Worm (Caenorhabditis elegans) whole organism, young adult: ENCODE data around the gene C15H11.11.

ENCODE experiments used
- F22D6.2 ChIP-seq: sonication (generic microtip); optimal IDR thresholded peaks from 2 replicates; lab custom pipeline; 2016; ENCODE audit warnings: mild to moderate bottlenecking, missing genetic modification characterization, missing compliant biosample characterization
- F52B5.7 ChIP-seq: sonication (generic microtip); optimal IDR thresholded peaks from 2 replicates; lab custom pipeline; 2016; ENCODE audit warnings: mild to moderate bottlenecking, missing genetic modification characterization, missing compliant biosample characterization
- F55B11.4 ChIP-seq: sonication (generic microtip); optimal IDR thresholded peaks from 2 replicates; lab custom pipeline; 2016; ENCODE audit warnings: missing compliant biosample characterization, missing genetic modification characterization, borderline replicate concordance; ENCODE audit not compliant: insufficient read depth
- F57A8.1 ChIP-seq: fragments of 200-800 bp; sonication (Bioruptor generic); optimal IDR thresholded peaks from 2 replicates; lab custom pipeline; 2018; ENCODE audit warnings: mild to moderate bottlenecking, missing genetic modification characterization, moderate library complexity, missing compliant biosample characterization
- F57C9.4 ChIP-seq: sonication (generic microtip); optimal IDR thresholded peaks from 2 replicates; lab custom pipeline; 2017; ENCODE audit warnings: mild to moderate bottlenecking, missing genetic modification characterization, missing compliant biosample characterization
- T26A5.8 ChIP-seq: sonication (generic microtip); optimal IDR thresholded peaks from 2 replicates; lab custom pipeline; 2016; ENCODE audit warnings: missing genetic modification characterization, missing compliant biosample characterization
- Y53G8AR.9 ChIP-seq: fragments of 200-800 bp; sonication (Bioruptor generic); conservative IDR thresholded peaks from 2 replicates; pipeline ENCODE4 v1.3.6; 2022; ENCODE audit warnings: missing genetic modification reagents, missing genetic modification characterization, missing compliant biosample characterization
- Y79H2A.3 ChIP-seq: fragments of 200-800 bp; sonication (Bioruptor generic); conservative IDR thresholded peaks from 2 replicates; pipeline ENCODE4 v1.3.6; 2022; ENCODE audit warnings: missing genetic modification reagents, missing genetic modification characterization, missing compliant biosample characterization
- ZK185.1 ChIP-seq: sonication (generic microtip); optimal IDR thresholded peaks from 2 replicates; lab custom pipeline; 2016; ENCODE audit warnings: mild to moderate bottlenecking, missing genetic modification characterization, missing compliant biosample characterization; ENCODE audit not compliant: poor library complexity, severe bottlenecking
- attf-3 ChIP-seq: fragments of 200-800 bp; sonication (Bioruptor generic); conservative IDR thresholded peaks from 2 replicates; pipeline ENCODE4 v1.3.6; 2022; ENCODE audit warnings: missing genetic modification reagents, missing genetic modification characterization, missing compliant biosample characterization
- cebp-1 ChIP-seq, 2 experiments: fragments of 200-800 bp in 1 of 2; sonication (Bioruptor generic) in 1 of 2; sonication (generic microtip) in 1 of 2; IDR thresholded peaks in 1 of 2; optimal IDR thresholded peaks in 1 of 2; 2 replicates each; pipeline versions ENCODE4 v1.3.6 to Lab custom; 2017 to 2022; ENCODE audit warnings: missing compliant biosample characterization in 2 of 2, missing genetic modification characterization in 2 of 2, mild to moderate bottlenecking in 1 of 2, missing genetic modification reagents in 1 of 2, moderate library complexity in 1 of 2
- ceh-27 ChIP-seq: fragments of 200-800 bp; sonication (Bioruptor generic); optimal IDR thresholded peaks from 2 replicates; lab custom pipeline; 2018; ENCODE audit warnings: mild to moderate bottlenecking, missing genetic modification characterization, moderate library complexity, missing compliant biosample characterization
- ceh-58 ChIP-seq: fragments of 200-800 bp; sonication (Bioruptor generic); IDR thresholded peaks from 2 replicates; pipeline ENCODE4 v1.3.6; 2022; ENCODE audit warnings: missing genetic modification characterization, missing compliant biosample characterization
- ceh-79 ChIP-seq: sonication (generic microtip); optimal IDR thresholded peaks from 2 replicates; lab custom pipeline; 2017; ENCODE audit warnings: mild to moderate bottlenecking, missing genetic modification characterization, missing compliant biosample characterization
- chd-7 ChIP-seq: sonication (generic microtip); optimal IDR thresholded peaks from 2 replicates; lab custom pipeline; 2016; ENCODE audit warnings: mild to moderate bottlenecking, missing genetic modification characterization, moderate library complexity, missing compliant biosample characterization
- dpff-1 ChIP-seq: sonication (generic microtip); optimal IDR thresholded peaks from 2 replicates; lab custom pipeline; 2017; ENCODE audit warnings: mild to moderate bottlenecking, missing genetic modification characterization, missing compliant biosample characterization
- dpl-1 ChIP-seq: fragments of 150-350 bp; optimal IDR thresholded peaks from 2 replicates; lab custom pipeline; 2014; ENCODE audit warnings: missing biosample characterization, missing genetic modification reagents, missing genetic modification characterization
- egl-44 ChIP-seq: fragments of 200-800 bp; sonication (Bioruptor generic); IDR thresholded peaks from 2 replicates; pipeline ENCODE4 v1.3.6; 2022; ENCODE audit warnings: missing genetic modification reagents, missing genetic modification characterization, missing compliant biosample characterization
- ekl-4 ChIP-seq: fragments of 200-800 bp; sonication (Bioruptor generic); IDR thresholded peaks from 2 replicates; pipeline ENCODE4 v1.3.6; 2022; ENCODE audit warnings: missing genetic modification reagents, missing genetic modification characterization, missing compliant biosample characterization
- ets-4 ChIP-seq: fragments of 200-800 bp; sonication (Bioruptor generic); optimal IDR thresholded peaks from 2 replicates; lab custom pipeline; 2018; ENCODE audit warnings: mild to moderate bottlenecking, missing genetic modification characterization, missing compliant biosample characterization
- fkh-3 ChIP-seq: sonication (generic microtip); optimal IDR thresholded peaks from 2 replicates; lab custom pipeline; 2016; ENCODE audit warnings: mild to moderate bottlenecking, missing genetic modification characterization, missing compliant biosample characterization
- him-1 ChIP-seq: sonication (generic microtip); optimal IDR thresholded peaks from 2 replicates; lab custom pipeline; 2016; ENCODE audit warnings: missing genotype, missing genetic modification reagents, missing genetic modification characterization, missing compliant biosample characterization
- hlh-12 ChIP-seq: sonication (generic microtip); optimal IDR thresholded peaks from 2 replicates; lab custom pipeline; 2016; ENCODE audit warnings: missing genetic modification characterization, missing compliant biosample characterization
- hlh-26 ChIP-seq: fragments of 200-800 bp; sonication (Bioruptor generic); conservative IDR thresholded peaks from 2 replicates; pipeline ENCODE4 v1.3.6; 2022; ENCODE audit warnings: missing genetic modification reagents, missing genetic modification characterization, missing compliant biosample characterization
- hsf-1 ChIP-seq: fragments of 200-800 bp; sonication (Bioruptor generic); IDR thresholded peaks from 2 replicates; pipeline ENCODE4 v1.3.6; 2022; ENCODE audit warnings: missing genetic modification reagents, missing genetic modification characterization, missing compliant biosample characterization
- let-526 ChIP-seq: fragments of 200-800 bp; sonication (Bioruptor generic); IDR thresholded peaks from 2 replicates; pipeline ENCODE4 v1.3.6; 2022; ENCODE audit warnings: missing genetic modification reagents, missing genetic modification characterization, missing compliant biosample characterization
- lin-26 ChIP-seq: fragments of 200-800 bp; sonication (Bioruptor generic); IDR thresholded peaks from 2 replicates; pipeline ENCODE4 v1.3.6; 2022; ENCODE audit warnings: missing genetic modification reagents, missing genetic modification characterization, missing compliant biosample characterization
- madf-6 ChIP-seq: fragments of 200-800 bp; sonication (Bioruptor generic); IDR thresholded peaks from 2 replicates; pipeline ENCODE4 v1.3.6; 2022; ENCODE audit warnings: missing genetic modification reagents, missing genetic modification characterization, missing compliant biosample characterization
- nhr-80 ChIP-seq: sonication (generic microtip); optimal IDR thresholded peaks from 2 replicates; lab custom pipeline; 2016; ENCODE audit warnings: missing genetic modification characterization, missing compliant biosample characterization
- rcor-1 ChIP-seq: fragments of 200-800 bp; sonication (Bioruptor generic); IDR thresholded peaks from 2 replicates; pipeline ENCODE4 v1.3.6; 2022; ENCODE audit warnings: missing genetic modification reagents, missing genetic modification characterization, missing compliant biosample characterization
- rec-8 ChIP-seq, 2 experiments: sonication (generic microtip); optimal IDR thresholded peaks; 2 replicates each; lab custom pipeline; 2016; ENCODE audit warnings: mild to moderate bottlenecking in 2 of 2, missing genetic modification characterization in 2 of 2, missing genetic modification reagents in 2 of 2, missing genotype in 2 of 2, missing biosample characterization in 1 of 2, missing compliant biosample characterization in 1 of 2, moderate library complexity in 1 of 2
- snpc-1.1 ChIP-seq: sonication (generic microtip); optimal IDR thresholded peaks from 2 replicates; lab custom pipeline; 2017; ENCODE audit warnings: missing genetic modification characterization, mild to moderate bottlenecking, missing compliant biosample characterization, antibody characterized with exemption, moderate library complexity, missing genotype, missing genetic modification reagents; ENCODE audit not compliant: insufficient read depth
- snpc-1.3 ChIP-seq: sonication (generic microtip); optimal IDR thresholded peaks from 2 replicates; lab custom pipeline; 2017; ENCODE audit warnings: missing genetic modification characterization, mild to moderate bottlenecking, missing compliant biosample characterization, antibody characterized with exemption, moderate library complexity, missing genotype, missing genetic modification reagents; ENCODE audit not compliant: insufficient read depth
- snpc-3.4 ChIP-seq: sonication (generic microtip); optimal IDR thresholded peaks from 2 replicates; lab custom pipeline; 2017; ENCODE audit warnings: missing genetic modification characterization, mild to moderate bottlenecking, missing compliant biosample characterization, antibody characterized with exemption, moderate library complexity, missing genotype, missing genetic modification reagents
- tbp1 ChIP-seq: fragments of 200-800 bp; sonication (Bioruptor generic); optimal IDR thresholded peaks from 2 replicates; lab custom pipeline; 2018; ENCODE audit warnings: mild to moderate bottlenecking, missing genetic modification characterization, missing compliant biosample characterization
- unc-130 ChIP-seq: sonication (generic microtip); optimal IDR thresholded peaks from 2 replicates; lab custom pipeline; 2016; ENCODE audit warnings: missing genetic modification reagents, missing genetic modification characterization, missing compliant biosample characterization
- xnd-1 ChIP-seq: sonication (generic microtip); optimal IDR thresholded peaks from 2 replicates; lab custom pipeline; 2016; ENCODE audit warnings: missing genotype, missing genetic modification reagents, missing genetic modification characterization, missing compliant biosample characterization
- ztf-25 ChIP-seq: fragments of 200-800 bp; sonication (Bioruptor generic); IDR thresholded peaks from 2 replicates; pipeline ENCODE4 v1.3.6; 2022; ENCODE audit warnings: missing genetic modification reagents, missing genetic modification characterization, missing compliant biosample characterization

C15H11.11 gene

ce11 chrV:14411989-14412388, 3.3 kb upstream of the C15H11.11 start (continued):
- TF ChIP-seq madf-6 (GFP tag; lab: Robert Waterston, UW) (no peak), chd-7 (tag; lab: Kevin White, UChicago) (no peak), Y79H2A.3 (GFP tag; lab: Robert Waterston, UW) (no peak), ztf-25 (GFP tag; lab: Robert Waterston, UW) (no peak), hlh-12 (tag; lab: Kevin White, UChicago) (no peak), snpc-3.4 (tag; lab: Kevin White, UChicago) (no peak), nhr-80 (tag; lab: Kevin White, UChicago) (no peak), ceh-79 (tag; lab: Kevin White, UChicago) (peak; percentile 12), snpc-1.1 (tag; lab: Kevin White, UChicago) (no peak), him-1 (tag; lab: Kevin White, UChicago) (no peak), dpff-1 (tag; lab: Kevin White, UChicago) (no peak), Y53G8AR.9 (GFP tag; lab: Robert Waterston, UW) (no peak), hlh-26 (GFP tag; lab: Robert Waterston, UW) (no peak), attf-3 (no peak), let-526 (GFP tag; lab: Robert Waterston, UW) (no peak), rec-8 (tag; optimal IDR thresholded peaks at IDR 0.05; lab: Kevin White, UChicago) (no peak), ceh-27 (GFP tag; lab: Kevin White, UChicago) (no peak), F52B5.7 (tag; lab: Kevin White, UChicago) (no peak), egl-44 (no peak), cebp-1 (GFP tag; IDR thresholded peaks at IDR 0.05; lab: Robert Waterston, UW) (no peak; the same call in 1 of the 2 replicates), cebp-1 (tag; optimal IDR thresholded peaks at IDR 0.05; lab: Kevin White, UChicago) (peak; percentile 31), ZK185.1 (tag; lab: Kevin White, UChicago) (no peak), dpl-1 (GFP tag; lab: Kevin White, UChicago) (no peak), lin-26 (GFP tag; lab: Robert Waterston, UW) (0 out of 2 replicates have a peak, but pooled peaks have one; percentile 12), F57C9.4 (no peak), xnd-1 (tag; lab: Kevin White, UChicago) (no peak), hsf-1 (GFP tag; lab: Robert Waterston, UW) (0 out of 2 replicates have a peak, but pooled peaks have one; percentile 32), fkh-3 (no peak), ets-4 (GFP tag; lab: Kevin White, UChicago) (no peak), tbp1 (GFP tag; lab: Kevin White, UChicago) (no peak), ekl-4 (GFP tag; lab: Robert Waterston, UW) (0 out of 2 replicates have a peak, but pooled peaks have one; percentile 42), F22D6.2 (no peak), F55B11.4 (tag; lab: Kevin White, UChicago) (no peak), unc-130 (GFP tag; lab: Kevin White, UChicago) (no peak), ceh-58 (GFP tag; lab: Robert Waterston, UW) (no peak), snpc-1.3 (tag; lab: Kevin White, UChicago) (no peak), F57A8.1 (GFP tag; lab: Kevin White, UChicago) (no peak), T26A5.8 (tag; lab: Kevin White, UChicago) (no peak), rcor-1 (no peak)
